Fruit fly (Drosophila melanogaster) whole organism, embryonic: ENCODE measurements around the gene CG10581.

ENCODE experiments used
- CG13287 ChIP-seq: fragments of 200-800 bp; sonication (Bioruptor generic); IDR thresholded peaks from 2 replicates; pipeline ENCODE4 v1.3.6; 2022; ENCODE audit warnings: missing biosample characterization, missing genetic modification characterization; ENCODE audit not compliant: partially characterized antibody
- CG17568 ChIP-seq: fragments of 200-800 bp; sonication (Bioruptor generic); optimal IDR thresholded peaks from 2 replicates; lab custom pipeline; 2018; ENCODE audit warnings: missing biosample characterization, mild to moderate bottlenecking, missing genetic modification characterization, moderate library complexity
- CG9609 ChIP-seq: fragments of 200-800 bp; sonication (Bioruptor generic); optimal IDR thresholded peaks from 3 replicates; lab custom pipeline; 2016; ENCODE audit warnings: missing biosample characterization, missing genetic modification characterization
- Med ChIP-seq: fragments of 200-800 bp; sonication (Bioruptor generic); peaks from one replicate; lab custom pipeline; 2016; ENCODE audit warnings: missing biosample characterization, missing genetic modification characterization, mild to moderate bottlenecking, inconsistent platforms, moderate library complexity
- bbx ChIP-seq: fragments of 200-800 bp; sonication (Bioruptor generic); IDR thresholded peaks from 2 replicates; pipeline ENCODE4 v1.3.6; 2022; ENCODE audit warnings: missing biosample characterization, missing genetic modification characterization; ENCODE audit not compliant: partially characterized antibody
- croc ChIP-seq: fragments of 200-800 bp; sonication (Bioruptor generic); conservative IDR thresholded peaks from 3 replicates; pipeline ENCODE4 v1.3.6; 2022; ENCODE audit warnings: missing biosample characterization, missing genetic modification characterization
- slbo ChIP-seq: fragments of 200-800 bp; sonication (Bioruptor generic); IDR thresholded peaks from 2 replicates; pipeline ENCODE4 v1.3.6; 2022; ENCODE audit warnings: missing biosample characterization, missing genetic modification characterization

DNA sequence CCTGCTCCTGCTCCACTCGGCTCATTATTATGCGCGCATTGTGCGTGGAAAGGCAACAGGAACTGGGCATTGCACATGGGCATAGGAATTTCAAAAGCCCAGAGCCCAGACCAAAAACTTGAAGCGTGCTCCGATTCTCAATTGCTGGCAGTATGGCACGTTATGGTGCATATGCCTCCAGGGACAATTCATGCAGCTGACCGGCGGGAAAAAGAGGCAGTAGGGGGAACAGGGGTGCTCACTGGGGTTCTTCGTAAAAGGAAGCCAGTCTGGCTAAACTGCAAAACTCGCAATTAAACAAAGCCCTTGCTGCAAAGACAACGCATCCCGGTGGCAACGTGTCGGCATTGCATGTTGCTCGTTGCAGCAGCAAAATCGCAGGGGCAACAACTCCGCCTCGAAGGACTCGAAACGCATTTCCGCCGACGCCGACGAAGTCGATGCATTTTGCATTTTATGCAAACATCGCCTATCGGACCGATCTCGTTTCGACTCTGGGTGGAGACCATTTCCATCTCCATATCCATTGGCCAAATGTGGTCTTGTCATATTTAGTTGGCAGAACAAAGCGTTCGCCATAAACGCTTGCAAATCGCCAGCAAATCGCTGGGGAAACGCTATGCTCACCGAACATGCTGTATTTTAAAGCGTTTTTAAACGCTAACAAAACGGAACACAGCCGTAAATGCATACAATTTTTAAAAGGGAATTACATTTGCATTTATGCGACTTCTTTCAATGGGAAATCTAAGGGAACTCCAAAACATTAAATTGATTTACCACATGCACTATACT lies 49.4 kb downstream of the CG10581 start:
- TF ChIP-seq croc (GFP tag; lab: Robert Waterston, UW) (no peak), CG17568 (GFP tag; lab: Kevin White, UChicago) (no peak), CG9609 (no peak), bbx (GFP tag; lab: Robert Waterston, UW) (no peak), slbo (no peak), CG13287 (GFP tag; lab: Robert Waterston, UW) (no peak), Med (GFP tag; lab: Kevin White, UChicago) (no peak)
